Worm (Caenorhabditis elegans) whole organism, dauer: ENCODE results near the gene gnrr-3.

Experiments
- unc-62 ChIP-seq: sonication (generic microtip); optimal IDR thresholded peaks from 2 replicates; lab custom pipeline; 2017; ENCODE audit warnings: missing biosample characterization, missing genetic modification reagents, missing genetic modification characterization

gnrr-3 gene

ce11 chrX:10068468-10068867, 19.2 kb downstream of the gnrr-3 start:
- TF ChIP-seq unc-62: no peak

ce11 chrX:10069692-10070091, 20.4 kb downstream of the gnrr-3 start, which contains the start of gene mlck-1:
Gene mlck-1, minus strand, starts transcription at chrX:10069792.
- no peak for TF ChIP-seq unc-62

- no peak for TF ChIP-seq unc-62
Measured at ce11 chrX:10074233-10074632, 25.0 kb downstream of the gnrr-3 start, which contains the start of gene ZC373.5. Gene ZC373.5, minus strand, starts transcription at chrX:10074391.

- TF ChIP-seq unc-62: no peak
Measured at ce11 chrX:10074988-10075387, 25.7 kb downstream of the gnrr-3 start, which contains the start of gene dao-4. Gene dao-4, plus strand, starts transcription at chrX:10075288.

ce11 chrX:10076334-10076733, 27.1 kb downstream of the gnrr-3 start:
- TF ChIP-seq unc-62: no peak

ce11 chrX:10077297-10077696, 28.0 kb downstream of the gnrr-3 start, which contains the start of gene col-176:
Gene col-176, plus strand, starts transcription at chrX:10077597.
- no peak for TF ChIP-seq unc-62

ce11 chrX:10078089-10078488, 28.8 kb downstream of the gnrr-3 start:
- TF ChIP-seq unc-62: no peak

ce11 chrX:10078637-10079036, 29.4 kb downstream of the gnrr-3 start:
- no peak for TF ChIP-seq unc-62

- no peak for TF ChIP-seq unc-62
Measured at ce11 chrX:10079230-10079629, 30.0 kb downstream of the gnrr-3 start.

ce11 chrX:10081077-10081476, 31.8 kb downstream of the gnrr-3 start:
- TF ChIP-seq unc-62: no peak

- no peak for TF ChIP-seq unc-62
Measured at ce11 chrX:10083272-10083671, 34.0 kb downstream of the gnrr-3 start.

ce11 chrX:10084050-10084672, 34.9 kb downstream of the gnrr-3 start, which contains the start of gene W07E11.1:
Gene W07E11.1, plus strand, starts transcription at chrX:10084622.
- no peak for TF ChIP-seq unc-62

ce11 chrX:10085073-10085472, 35.8 kb downstream of the gnrr-3 start:
- TF ChIP-seq unc-62: no peak

- TF ChIP-seq unc-62: no peak
Measured at ce11 chrX:10087866-10088265, 38.6 kb downstream of the gnrr-3 start, which contains the start of gene flp-28. Gene flp-28, minus strand, starts transcription at chrX:10087966.

ce11 chrX:10092864-10093263, 43.6 kb downstream of the gnrr-3 start, which contains the start of gene flp-3:
Gene flp-3, minus strand, starts transcription at chrX:10092964.
- no peak for TF ChIP-seq unc-62

ce11 chrX:10095145-10095544, 45.9 kb downstream of the gnrr-3 start, which contains the start of gene flp-2:
Gene flp-2, minus strand, starts transcription at chrX:10095245.
- TF ChIP-seq unc-62: no peak
